Fruit fly (Drosophila melanogaster): Measurements from ENCODE around the gene Ude.

dm6 chr3R:24753561-24754027, 45.9 kb downstream of the Ude start, which contains the start of gene asp:
- TF ChIP-seq Blimp-1 (GFP tag; optimal IDR thresholded peaks at IDR 0.05) = peak; percentile 35
- no peak for TF ChIP-seq slp2 (GFP tag; optimal IDR thresholded peaks at IDR 0.05)
- no peak for TF ChIP-seq psq (GFP tag; optimal IDR thresholded peaks at IDR 0.05)
- TF ChIP-seq Drgx (GFP tag; IDR thresholded peaks at IDR 0.05) = no peak
- no peak for TF ChIP-seq fru (optimal IDR thresholded peaks at IDR 0.05)
- no peak for TF ChIP-seq ewg (GFP tag; optimal IDR thresholded peaks at IDR 0.05)
- no peak for TF ChIP-seq Rfx (GFP tag; IDR thresholded peaks at IDR 0.05)
- no peak for TF ChIP-seq Adf1 (GFP tag; IDR thresholded peaks at IDR 0.05)
- TF ChIP-seq bcd (GFP tag; optimal IDR thresholded peaks at IDR 0.05) = no peak
- no peak for TF ChIP-seq stwl (tag; optimal IDR thresholded peaks at IDR 0.05)

Measured in whole organism, embryonic.